Worm (Caenorhabditis elegans): ENCODE data around the gene ZK402.2.

ZK402.2 gene

ce11 chrX:1389382-1389983, 14.1 kb upstream of the ZK402.2 start (continued):
- peak; percentile 94 for TF ChIP-seq nhr-77 (tag; optimal IDR thresholded peaks at IDR 0.05)
- no peak for TF ChIP-seq lin-15B (tag; optimal IDR thresholded peaks at IDR 0.05)
- no peak for TF ChIP-seq unc-62 (GFP tag; optimal IDR thresholded peaks at IDR 0.05)
- peak; percentile 87 for TF ChIP-seq ceh-88 (GFP tag; IDR thresholded peaks at IDR 0.05)
- TF ChIP-seq nhr-84 (tag; optimal IDR thresholded peaks at IDR 0.05) = no peak
- peak; percentile 91 for TF ChIP-seq nhr-71 (tag; optimal IDR thresholded peaks at IDR 0.05)
- TF ChIP-seq lsy-2 (tag; optimal IDR thresholded peaks at IDR 0.05) = peak; percentile 82 to 86
- TF ChIP-seq ztf-11 (tag; optimal IDR thresholded peaks at IDR 0.05) = peak; percentile 35 to 74
- peak; percentile 86 for TF ChIP-seq irx-1 (tag; optimal IDR thresholded peaks at IDR 0.05)
- TF ChIP-seq ceh-82 (tag; optimal IDR thresholded peaks at IDR 0.05) = peak; percentile 65 to 88 (median 82)
- peak; percentile 96 for TF ChIP-seq C16A3.4 (tag; optimal IDR thresholded peaks at IDR 0.05)
- peak; percentile 79 for TF ChIP-seq zip-4 (GFP tag; optimal IDR thresholded peaks at IDR 0.05)
- no peak for TF ChIP-seq pag-3 (tag; optimal IDR thresholded peaks at IDR 0.05; ENCODE audit: borderline replicate concordance, insufficient read depth)
- TF ChIP-seq mep-1 (tag; optimal IDR thresholded peaks at IDR 0.05) = peak; percentile 73
- no peak for TF ChIP-seq pqm-1 (tag; optimal IDR thresholded peaks at IDR 0.05)
- peak; percentile 65 for TF ChIP-seq sup-37 (GFP tag; optimal IDR thresholded peaks at IDR 0.05)
- TF ChIP-seq egl-27 (tag; optimal IDR thresholded peaks at IDR 0.05) = peak in 1 of 2 experiments; percentile 49
- peak; percentile 64 for TF ChIP-seq elt-2 (tag; optimal IDR thresholded peaks at IDR 0.05)
- TF ChIP-seq nhr-28 (tag; optimal IDR thresholded peaks at IDR 0.05) = peak; percentile 18
- peak in 4 of 6 experiments; percentile 46 to 94 (median 68) for TF ChIP-seq elt-3 (tag; optimal IDR thresholded peaks at IDR 0.05)
- TF ChIP-seq nhr-90 (tag; optimal IDR thresholded peaks at IDR 0.05; ENCODE audit: poor library complexity) = peak; percentile 94
- TF ChIP-seq vab-15 (tag; optimal IDR thresholded peaks at IDR 0.05) = peak; percentile 89
- TF ChIP-seq isw-1 (GFP tag; IDR thresholded peaks at IDR 0.05) = peak; percentile 33
- TF ChIP-seq aly-2 (tag; optimal IDR thresholded peaks at IDR 0.05) = peak; percentile 74
- TF ChIP-seq xbp-1 (tag; optimal IDR thresholded peaks at IDR 0.05) = peak; percentile 76
- TF ChIP-seq ceh-8 (GFP tag; optimal IDR thresholded peaks at IDR 0.05) = peak; percentile 95
- TF ChIP-seq ama-1 (optimal IDR thresholded peaks at IDR 0.05) = no peak
- TF ChIP-seq nhr-12 (tag; optimal IDR thresholded peaks at IDR 0.05) = no peak
- TF ChIP-seq ceh-90 (tag; optimal IDR thresholded peaks at IDR 0.05) = no peak
- TF ChIP-seq snpc-4 (tag; optimal IDR thresholded peaks at IDR 0.05) = peak; percentile 69
- TF ChIP-seq jun-1 (tag; optimal IDR thresholded peaks at IDR 0.05) = peak; percentile 97
- TF ChIP-seq fkh-10 (GFP tag; optimal IDR thresholded peaks at IDR 0.05) = peak; percentile 97
- peak; percentile 84 for TF ChIP-seq hpl-2 (GFP tag; optimal IDR thresholded peaks at IDR 0.05)
- TF ChIP-seq dpl-1 (GFP tag; optimal IDR thresholded peaks at IDR 0.05) = peak; percentile 9 to 43 (median 19)
- no peak for TF ChIP-seq nhr-76 (tag; optimal IDR thresholded peaks at IDR 0.05)
- TF ChIP-seq unc-30 (tag; optimal IDR thresholded peaks at IDR 0.05) = no peak
- TF ChIP-seq nhr-20 (tag; optimal IDR thresholded peaks at IDR 0.05) = peak; percentile 92
- TF ChIP-seq nhr-85 (tag) = peak; percentile 87
- no peak for TF ChIP-seq ets-5 (GFP tag; IDR thresholded peaks at IDR 0.05)
- TF ChIP-seq efl-3 (GFP tag; optimal IDR thresholded peaks at IDR 0.05) = peak; percentile 62
- TF ChIP-seq ztf-4 (tag; optimal IDR thresholded peaks at IDR 0.05) = peak; percentile 92
- peak; percentile 96 for TF ChIP-seq nhr-11 (tag; optimal IDR thresholded peaks at IDR 0.05)
- no peak for TF ChIP-seq C34B4.2 (tag; optimal IDR thresholded peaks at IDR 0.05)
- peak; percentile 85 for TF ChIP-seq lir-3 (tag; optimal IDR thresholded peaks at IDR 0.05; ENCODE audit: poor library complexity)
- peak; percentile 83 for TF ChIP-seq nhr-237 (tag; optimal IDR thresholded peaks at IDR 0.05)
- peak; percentile 68 for TF ChIP-seq efl-1 (optimal IDR thresholded peaks at IDR 0.05)
- TF ChIP-seq efl-1 (GFP tag; optimal IDR thresholded peaks at IDR 0.05 in 1 of 2) = peak; percentile 1 to 92
- no peak for TF ChIP-seq hlh-4 (tag; optimal IDR thresholded peaks at IDR 0.05)
- peak; percentile 75 for TF ChIP-seq grh-1 (GFP tag; IDR thresholded peaks at IDR 0.05)
- TF ChIP-seq sox-4 (tag; optimal IDR thresholded peaks at IDR 0.05) = peak; percentile 96
- TF ChIP-seq unc-130 (tag; optimal IDR thresholded peaks at IDR 0.05) = no peak
- TF ChIP-seq tbx-2 (tag; optimal IDR thresholded peaks at IDR 0.05) = peak; percentile 89

Data from whole organism, L1 larva.